Worm (Caenorhabditis elegans) whole organism, early embryonic: ENCODE data around the gene srh-134.
"Not testable (repeated sequence)": the region's sequence is repeated elsewhere in the genome, so short reads cannot be mapped to it uniquely, and the experiment has no call there.

Source experiments
- F13C5.2 ChIP-seq: sonication (generic microtip); optimal IDR thresholded peaks from 2 replicates; lab custom pipeline; 2017; ENCODE audit warnings: mild to moderate bottlenecking, missing genetic modification characterization, inconsistent platforms, missing compliant biosample characterization
- aly-1 ChIP-seq: sonication (generic microtip); optimal IDR thresholded peaks from 2 replicates; lab custom pipeline; 2016; ENCODE audit warnings: missing genetic modification characterization, missing compliant biosample characterization
- ama-1 ChIP-seq: fragments of 150-350 bp; optimal IDR thresholded peaks from 2 replicates; lab custom pipeline; 2014
- ceh-36 ChIP-seq: sonication (generic microtip); optimal IDR thresholded peaks from 2 replicates; lab custom pipeline; 2016; ENCODE audit warnings: missing genetic modification characterization, inconsistent platforms, missing compliant biosample characterization
- flt-1 ChIP-seq: fragments of 200-800 bp; sonication (Bioruptor generic); IDR thresholded peaks from 2 replicates; pipeline ENCODE4 v1.3.6; 2022; ENCODE audit warnings: missing genetic modification characterization, missing compliant biosample characterization
- hnd-1 ChIP-seq: sonication (generic microtip); optimal IDR thresholded peaks from 2 replicates; lab custom pipeline; 2016; ENCODE audit warnings: missing genetic modification characterization, missing compliant biosample characterization

DNA sequence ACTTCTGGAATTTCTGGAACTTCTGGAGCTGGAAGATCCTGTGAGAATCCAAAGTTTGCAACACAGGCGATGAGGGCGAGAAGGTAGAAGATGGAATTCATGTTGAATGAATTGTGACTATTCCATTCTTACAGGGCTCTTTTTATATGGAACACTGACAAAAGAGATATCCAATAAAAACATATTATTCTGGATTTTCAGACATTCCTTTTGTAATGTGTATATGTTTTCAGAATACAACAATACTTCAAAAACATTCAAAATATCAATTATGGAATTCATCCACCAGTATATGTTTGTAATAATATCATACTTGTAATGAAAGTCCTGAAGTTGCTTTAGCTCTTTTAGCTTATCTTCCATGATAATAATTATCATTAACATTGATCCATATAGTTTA is 6.4 kb downstream of the srh-134 start, which contains the start of gene Y59A8B.26:
- TF ChIP-seq ama-1 (lab: Kevin White, UChicago); ceh-36 (tag; lab: Kevin White, UChicago); flt-1; hnd-1 (tag; lab: Kevin White, UChicago); F13C5.2 (tag; lab: Kevin White, UChicago); aly-1 (tag; lab: Kevin White, UChicago): not testable (repeated sequence)
